Fruit fly (Drosophila melanogaster): ENCODE data around the gene CG42822.
A peak's percentile ranks its signal among the peaks of the same experiment; 100 is the strongest.
"Not testable (repeated sequence)": the region's sequence is repeated elsewhere in the genome, so short reads cannot be mapped to it uniquely, and the experiment has no call there.

CG42822 gene

DNA sequence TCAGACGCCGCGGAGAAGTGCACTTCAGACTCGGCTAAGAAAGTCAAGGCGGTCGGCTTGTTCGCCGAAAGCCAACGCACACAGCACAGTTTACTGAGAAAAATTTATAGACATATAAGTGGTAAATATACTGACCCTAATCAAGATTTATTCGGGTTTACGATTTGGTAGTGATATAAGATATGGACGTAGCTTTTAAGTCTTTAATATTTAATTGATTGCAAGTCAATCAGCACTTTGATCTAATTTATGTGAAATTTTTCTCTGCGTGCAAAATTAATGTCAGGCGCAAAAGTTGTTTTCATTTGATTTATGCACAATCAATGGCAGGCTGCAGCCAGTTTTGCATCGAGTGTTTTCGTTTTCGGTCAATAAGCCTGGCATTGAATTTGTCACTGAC, 16.8 kb downstream of the CG42822 start:
- no peak for TF ChIP-seq CG8478 (optimal IDR thresholded peaks at IDR 0.05)
- TF ChIP-seq CTCF (optimal IDR thresholded peaks at IDR 0.05) = no peak

DNA sequence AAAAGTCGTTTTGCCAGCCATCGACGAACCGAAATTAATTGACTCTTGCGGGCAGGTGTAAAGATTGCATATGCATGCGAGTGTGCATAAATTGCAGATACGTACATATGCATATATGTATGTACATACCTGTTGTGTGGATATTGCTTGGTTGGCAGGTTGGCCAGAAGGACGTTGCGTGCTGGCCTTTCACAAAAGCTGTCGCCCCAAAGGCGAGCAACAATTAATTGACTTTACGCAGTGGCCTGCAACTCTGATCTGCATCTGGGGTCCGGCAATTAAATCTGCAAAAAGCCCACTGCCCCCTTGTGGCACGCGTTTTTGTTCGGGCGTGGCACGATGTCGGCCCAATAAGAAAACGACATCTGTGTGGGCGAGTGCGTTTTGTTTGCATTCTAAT, 19.4 kb downstream of the CG42822 start:
- TF ChIP-seq CTCF (optimal IDR thresholded peaks at IDR 0.05) (no peak), CG8478 (optimal IDR thresholded peaks at IDR 0.05) (no peak)

dm6 chr3R:17434330-17434729, 20.6 kb downstream of the CG42822 start, which contains the start of gene CG44090:
Gene CG44090, minus strand, starts transcription at chr3R:17434430.
- TF ChIP-seq CG8478 (optimal IDR thresholded peaks at IDR 0.05) (no peak), CTCF (optimal IDR thresholded peaks at IDR 0.05) (no peak)

dm6 chr3R:17440628-17441027, 26.9 kb downstream of the CG42822 start, which contains the start of gene CG14331:
Gene CG14331, minus strand, starts transcription at chr3R:17440728.
- TF ChIP-seq CTCF (optimal IDR thresholded peaks at IDR 0.05) (no peak), CG8478 (optimal IDR thresholded peaks at IDR 0.05) (no peak)

- no peak for TF ChIP-seq CG8478 (optimal IDR thresholded peaks at IDR 0.05)
- TF ChIP-seq CTCF (optimal IDR thresholded peaks at IDR 0.05) = no peak
These were observed 33.9 kb downstream of the CG42822 start for dm6 chr3R:17447615-17448014.

dm6 chr3R:17448758-17449157, 35.1 kb downstream of the CG42822 start, which contains the start of gene Eh:
Gene Eh, minus strand, starts transcription at chr3R:17448858.
- TF ChIP-seq CTCF (optimal IDR thresholded peaks at IDR 0.05) (no peak), CG8478 (optimal IDR thresholded peaks at IDR 0.05) (no peak)

DNA sequence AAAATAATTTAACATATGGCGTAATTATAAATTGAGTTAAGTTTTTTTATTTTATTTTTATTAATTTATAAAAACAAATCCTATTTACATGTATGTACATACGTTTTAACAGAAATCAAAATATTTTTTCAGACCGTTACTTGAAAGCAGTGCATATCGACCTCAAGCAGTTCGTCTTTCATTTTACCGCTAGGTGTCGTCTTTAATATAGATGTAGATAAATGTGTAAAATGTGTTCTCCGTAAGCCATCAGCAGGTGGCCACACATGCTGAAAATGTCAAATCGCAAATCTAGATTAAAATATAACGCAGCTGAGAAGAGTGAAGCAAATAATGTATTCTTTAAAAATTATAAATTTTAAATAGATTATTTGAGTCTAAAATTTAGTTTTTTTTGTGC, 35.7 kb downstream of the CG42822 start:
- TF ChIP-seq CG8478 (optimal IDR thresholded peaks at IDR 0.05) (no peak), CTCF (optimal IDR thresholded peaks at IDR 0.05) (peak; percentile 84 to 91)

dm6 chr3R:17456676-17457075, 43.0 kb downstream of the CG42822 start, which contains the start of gene CG14330:
Gene CG14330, minus strand, starts transcription at chr3R:17456776.
- TF ChIP-seq CG8478, CTCF (optimal IDR thresholded peaks at IDR 0.05): not testable (repeated sequence)

Data from S2 (cell line).